Worm (Caenorhabditis elegans) whole organism, L2 larva: ENCODE measurements around the gene idpa-2.

Source experiments
- elt-3 ChIP-seq: sonication (generic microtip); optimal IDR thresholded peaks from 2 replicates; lab custom pipeline; 2017; ENCODE audit warnings: missing biosample characterization, missing genetic modification characterization
- fos-1 ChIP-seq: fragments of 150-350 bp; optimal IDR thresholded peaks from 2 replicates; lab custom pipeline; 2014; ENCODE audit warnings: missing biosample characterization, missing genetic modification characterization
- lin-11 ChIP-seq: fragments of 150-350 bp; sonication (generic microtip); optimal IDR thresholded peaks from 2 replicates; lab custom pipeline; 2014; ENCODE audit warnings: missing biosample characterization, missing genetic modification characterization, inconsistent platforms, mixed read lengths
- lin-39 ChIP-seq: fragments of 150-350 bp; optimal IDR thresholded peaks from 2 replicates; lab custom pipeline; 2014; ENCODE audit warnings: missing biosample characterization, missing genetic modification reagents, missing genetic modification characterization
- mab-5 ChIP-seq: fragments of 150-350 bp; optimal IDR thresholded peaks from 2 replicates; lab custom pipeline; 2014; ENCODE audit warnings: missing biosample characterization, missing genetic modification characterization
- mdl-1 ChIP-seq, 2 experiments: fragments of 150-350 bp in 1 of 2; sonication (generic microtip) in 1 of 2; optimal IDR thresholded peaks; 2 replicates each; lab custom pipeline; 2017; ENCODE audit warnings: missing biosample characterization in 2 of 2, missing genetic modification characterization in 2 of 2
- nhr-12 ChIP-seq: fragments of 150-350 bp; optimal IDR thresholded peaks from 2 replicates; lab custom pipeline; 2014; ENCODE audit warnings: missing biosample characterization, missing genetic modification characterization
- nhr-237 ChIP-seq: fragments of 150-350 bp; optimal IDR thresholded peaks from 2 replicates; lab custom pipeline; 2014; ENCODE audit warnings: missing biosample characterization, missing genetic modification characterization
- unc-62 ChIP-seq: fragments of 150-350 bp; optimal IDR thresholded peaks from 2 replicates; lab custom pipeline; 2014; ENCODE audit warnings: missing biosample characterization, missing genetic modification reagents, missing genetic modification characterization
- zag-1 ChIP-seq: fragments of 150-350 bp; optimal IDR thresholded peaks from 2 replicates; lab custom pipeline; 2014; ENCODE audit warnings: missing biosample characterization, missing genetic modification characterization

- TF ChIP-seq elt-3: no peak
- no peak for TF ChIP-seq zag-1 (tag; lab: Kevin White, UChicago)
- no peak for TF ChIP-seq mdl-1 (tag; optimal IDR thresholded peaks at IDR 0.05; lab: Kevin White, UChicago)
- TF ChIP-seq lin-39 (tag; lab: Kevin White, UChicago): no peak
- no peak for TF ChIP-seq unc-62 (GFP tag; lab: Kevin White, UChicago)
- no peak for TF ChIP-seq nhr-237 (tag; lab: Kevin White, UChicago)
- TF ChIP-seq lin-11 (tag; lab: Kevin White, UChicago): no peak
- no peak for TF ChIP-seq fos-1 (tag; lab: Kevin White, UChicago)
- no peak for TF ChIP-seq nhr-12
- no peak for TF ChIP-seq mab-5 (tag; lab: Kevin White, UChicago)
Observed at ce11 chrII:8800830-8801229, 8.3 kb upstream of the idpa-2 start, which contains the start of gene appg-2.
